Fruit fly (Drosophila melanogaster) whole organism, embryonic: ENCODE results near the gene CG6481.

Experiments
- CG10543 ChIP-seq: fragments of 200-800 bp; sonication (Bioruptor generic); optimal IDR thresholded peaks from 3 replicates; lab custom pipeline; 2017; ENCODE audit warnings: missing biosample characterization, mild to moderate bottlenecking, missing genetic modification characterization, moderate library complexity
- CG12104 ChIP-seq: fragments of 200-800 bp; sonication (Bioruptor generic); optimal IDR thresholded peaks from 3 replicates; lab custom pipeline; 2016; ENCODE audit warnings: missing biosample characterization, missing genetic modification characterization
- CG12155 ChIP-seq: fragments of 200-800 bp; sonication (Bioruptor generic); optimal IDR thresholded peaks from 3 replicates; lab custom pipeline; 2016; ENCODE audit warnings: missing biosample characterization, missing genetic modification characterization
- CG1233 ChIP-seq: fragments of 200-800 bp; sonication (Bioruptor generic); optimal IDR thresholded peaks from 4 replicates; lab custom pipeline; 2018; ENCODE audit warnings: missing biosample characterization, mild to moderate bottlenecking, missing genetic modification characterization
- CG15479 ChIP-seq: fragments of 200-800 bp; sonication (Bioruptor generic); optimal IDR thresholded peaks from 3 replicates; lab custom pipeline; 2019; ENCODE audit warnings: missing biosample characterization, mild to moderate bottlenecking, missing genetic modification characterization, moderate library complexity
- CG18262 ChIP-seq: fragments of 200-800 bp; optimal IDR thresholded peaks from 3 replicates; lab custom pipeline; 2019; ENCODE audit warnings: missing biosample characterization, mild to moderate bottlenecking, missing genetic modification characterization, moderate library complexity
- CG31365 ChIP-seq: fragments of 200-800 bp; sonication (Bioruptor generic); optimal IDR thresholded peaks from 2 replicates; lab custom pipeline; 2018; ENCODE audit warnings: missing biosample characterization, mild to moderate bottlenecking, missing genetic modification characterization
- CG31441 ChIP-seq: fragments of 200-800 bp; sonication (Bioruptor generic); IDR thresholded peaks from 2 replicates; pipeline ENCODE4 v1.3.6; 2022; ENCODE audit warnings: missing biosample characterization, missing genetic modification characterization
- CG3407 ChIP-seq: fragments of 200-800 bp; sonication (Bioruptor generic); optimal IDR thresholded peaks from 2 replicates; lab custom pipeline; 2018; ENCODE audit warnings: missing biosample characterization, mild to moderate bottlenecking, missing genetic modification characterization
- CG4424 ChIP-seq: fragments of 200-800 bp; sonication (Bioruptor generic); optimal IDR thresholded peaks from 3 replicates; lab custom pipeline; 2016; ENCODE audit warnings: missing biosample characterization, missing genetic modification characterization
- CG4820 ChIP-seq: fragments of 200-800 bp; sonication (Bioruptor generic); optimal IDR thresholded peaks from 3 replicates; lab custom pipeline; 2016; ENCODE audit warnings: missing biosample characterization, missing genetic modification characterization
- CG5180 ChIP-seq: fragments of 200-800 bp; sonication (Bioruptor generic); optimal IDR thresholded peaks from 3 replicates; lab custom pipeline; 2017; ENCODE audit warnings: missing biosample characterization, missing genetic modification characterization, mild to moderate bottlenecking, moderate library complexity, missing genetic modification reagents
- CG6175 ChIP-seq: fragments of 200-800 bp; sonication (Bioruptor generic); IDR thresholded peaks from 3 replicates; pipeline ENCODE4 v1.3.6; 2022; ENCODE audit warnings: missing biosample characterization, missing genetic modification characterization
- CG7372 ChIP-seq: fragments of 200-800 bp; sonication (Bioruptor generic); IDR thresholded peaks from 2 replicates; pipeline ENCODE4 v1.3.6; 2022; ENCODE audit warnings: missing biosample characterization, missing genetic modification characterization
- CG8388 ChIP-seq: fragments of 200-800 bp; sonication (Bioruptor generic); optimal IDR thresholded peaks from 2 replicates; lab custom pipeline; 2019; ENCODE audit warnings: missing biosample characterization, mild to moderate bottlenecking, missing genetic modification characterization, moderate library complexity
- CG8765 ChIP-seq: fragments of 200-800 bp; sonication (Bioruptor generic); IDR thresholded peaks from 2 replicates; pipeline ENCODE4 v1.3.6; 2022; ENCODE audit warnings: missing biosample characterization, missing genetic modification characterization
- Camta ChIP-seq: fragments of 200-800 bp; sonication (Bioruptor generic); optimal IDR thresholded peaks from 2 replicates; lab custom pipeline; 2016; ENCODE audit warnings: missing biosample characterization, missing genetic modification characterization
- CrebB ChIP-seq: fragments of 200-800 bp; sonication (Bioruptor generic); optimal IDR thresholded peaks from 3 replicates; lab custom pipeline; 2018; ENCODE audit warnings: missing biosample characterization, mild to moderate bottlenecking, missing genetic modification characterization
- Dbx ChIP-seq: fragments of 200-800 bp; sonication (Bioruptor generic); IDR thresholded peaks from 3 replicates; pipeline ENCODE4 v1.3.6; 2022; ENCODE audit warnings: missing biosample characterization, missing genetic modification characterization
- Gug ChIP-seq: fragments of 200-800 bp; sonication (Bioruptor generic); IDR thresholded peaks from 4 replicates; pipeline ENCODE4 v1.3.6; 2022; ENCODE audit warnings: missing biosample characterization, missing genetic modification characterization
- Hand ChIP-seq: fragments of 200-800 bp; sonication (Bioruptor generic); optimal IDR thresholded peaks from 2 replicates; lab custom pipeline; 2017; ENCODE audit warnings: mild to moderate bottlenecking, missing biosample characterization, missing genetic modification reagents, missing genetic modification characterization
- Hey ChIP-seq: fragments of 200-800 bp; sonication (Bioruptor generic); optimal IDR thresholded peaks from 3 replicates; lab custom pipeline; 2018; ENCODE audit warnings: missing biosample characterization, mild to moderate bottlenecking, missing genetic modification characterization
- HmgZ ChIP-seq: fragments of 200-800 bp; sonication (Bioruptor generic); optimal IDR thresholded peaks from 2 replicates; lab custom pipeline; 2018; ENCODE audit warnings: missing biosample characterization, mild to moderate bottlenecking, missing genetic modification characterization
- Hr78 ChIP-seq, 2 experiments: fragments of 200-800 bp in 1 of 2; fragments of >200 bp in 1 of 2; sonication (Bioruptor generic) in 1 of 2; optimal IDR thresholded peaks; 2 replicates each; lab custom pipeline; 2017 to 2019; ENCODE audit warnings: missing biosample characterization in 2 of 2, missing genetic modification characterization in 2 of 2, mild to moderate bottlenecking in 1 of 2, moderate library complexity in 1 of 2
- Hsf ChIP-seq: fragments of 200-800 bp; sonication (Bioruptor generic); optimal IDR thresholded peaks from 3 replicates; lab custom pipeline; 2016; ENCODE audit warnings: missing biosample characterization, missing genetic modification characterization
- Lhr ChIP-seq: fragments of 200-800 bp; sonication (Bioruptor generic); optimal IDR thresholded peaks from 3 replicates; lab custom pipeline; 2017; ENCODE audit warnings: mild to moderate bottlenecking, missing biosample characterization, missing genetic modification reagents, missing genetic modification characterization
- NFAT ChIP-seq: fragments of 200-800 bp; sonication (Bioruptor generic); IDR thresholded peaks from 2 replicates; pipeline ENCODE4 v1.3.6; 2022; ENCODE audit warnings: missing biosample characterization, missing genetic modification characterization
- Ptx1 ChIP-seq: fragments of 200-800 bp; sonication (Bioruptor generic); IDR thresholded peaks from 2 replicates; pipeline ENCODE4 v1.3.6; 2022; ENCODE audit warnings: missing biosample characterization, missing genetic modification characterization
- Sox102F ChIP-seq: fragments of 200-800 bp; sonication (Bioruptor generic); optimal IDR thresholded peaks from 2 replicates; lab custom pipeline; 2018; ENCODE audit warnings: missing biosample characterization, mild to moderate bottlenecking, missing genetic modification characterization, moderate library complexity
- Spps ChIP-seq: fragments of 200-800 bp; sonication (Bioruptor generic); optimal IDR thresholded peaks from 2 replicates; lab custom pipeline; 2018; ENCODE audit warnings: missing biosample characterization, mild to moderate bottlenecking, missing genetic modification characterization
- Sry-β ChIP-seq: fragments of 200-800 bp; sonication (Bioruptor generic); optimal IDR thresholded peaks from 2 replicates; lab custom pipeline; 2018; ENCODE audit warnings: missing biosample characterization, mild to moderate bottlenecking, missing genetic modification characterization, moderate library complexity
- az2 ChIP-seq: fragments of 200-800 bp; sonication (Bioruptor generic); optimal IDR thresholded peaks from 3 replicates; lab custom pipeline; 2016; ENCODE audit warnings: missing biosample characterization, missing genetic modification characterization
- chn ChIP-seq: fragments of 200-800 bp; sonication (Bioruptor generic); optimal IDR thresholded peaks from 2 replicates; lab custom pipeline; 2016; ENCODE audit warnings: missing biosample characterization, missing genetic modification characterization
- danr ChIP-seq: fragments of 200-800 bp; sonication (Bioruptor generic); IDR thresholded peaks from 2 replicates; pipeline ENCODE4 v1.3.6; 2022; ENCODE audit warnings: missing biosample characterization, missing genetic modification characterization
- fd96Cb ChIP-seq: fragments of 200-800 bp; sonication (Bioruptor generic); optimal IDR thresholded peaks from 2 replicates; lab custom pipeline; 2018; ENCODE audit warnings: missing biosample characterization, mild to moderate bottlenecking, missing genetic modification characterization, moderate library complexity
- ham ChIP-seq: fragments of 200-800 bp; sonication (Bioruptor generic); IDR thresholded peaks from 2 replicates; pipeline ENCODE4 v1.3.6; 2022; ENCODE audit warnings: missing biosample characterization, missing genetic modification characterization
- jumu ChIP-seq: fragments of 200-800 bp; sonication (Bioruptor generic); optimal IDR thresholded peaks from 3 replicates; lab custom pipeline; 2016; ENCODE audit warnings: missing biosample characterization, missing genetic modification characterization
- lola ChIP-seq, 3 experiments: fragments of >200 bp in 2 of 3; fragments of 200-800 bp in 1 of 3; sonication (Bioruptor generic) in 1 of 3; optimal IDR thresholded peaks; 2 replicates each; lab custom pipeline; 2017 to 2019; ENCODE audit warnings: missing biosample characterization in 3 of 3, missing genetic modification characterization in 3 of 3, mild to moderate bottlenecking in 1 of 3, moderate library complexity in 1 of 3
- mirr ChIP-seq: fragments of 200-800 bp; sonication (Bioruptor generic); optimal IDR thresholded peaks from 3 replicates; lab custom pipeline; 2018; ENCODE audit warnings: missing biosample characterization, mild to moderate bottlenecking, missing genetic modification characterization
- mld ChIP-seq: fragments of 200-800 bp; sonication (Bioruptor generic); IDR thresholded peaks from 3 replicates; pipeline ENCODE4 v1.3.6; 2022; ENCODE audit warnings: missing biosample characterization, missing genetic modification characterization; ENCODE audit not compliant: partially characterized antibody
- otp ChIP-seq: fragments of 200-800 bp; sonication (Bioruptor generic); IDR thresholded peaks from 3 replicates; pipeline ENCODE4, ENCODE4 v1.3.6; 2022; ENCODE audit warnings: missing biosample characterization, missing genetic modification characterization
- slbo ChIP-seq: fragments of 200-800 bp; sonication (Bioruptor generic); IDR thresholded peaks from 2 replicates; pipeline ENCODE4 v1.3.6; 2022; ENCODE audit warnings: missing biosample characterization, missing genetic modification characterization
- stc ChIP-seq: fragments of 200-800 bp; sonication (Bioruptor generic); IDR thresholded peaks from 2 replicates; pipeline ENCODE4 v1.3.6; 2022; ENCODE audit warnings: missing biosample characterization, missing genetic modification characterization
- tin ChIP-seq: fragments of 200-800 bp; sonication (Bioruptor generic); optimal IDR thresholded peaks from 3 replicates; lab custom pipeline; 2016; ENCODE audit warnings: missing biosample characterization, missing genetic modification characterization
- unpg ChIP-seq: fragments of 200-800 bp; sonication (Bioruptor generic); optimal IDR thresholded peaks from 3 replicates; lab custom pipeline; 2018; ENCODE audit warnings: missing biosample characterization, mild to moderate bottlenecking, missing genetic modification characterization, moderate library complexity
- vfl ChIP-seq: fragments of 200-800 bp; sonication (Bioruptor generic); optimal IDR thresholded peaks from 2 replicates; lab custom pipeline; 2016; ENCODE audit warnings: missing biosample characterization, missing genetic modification characterization
- wek ChIP-seq: fragments of 200-800 bp; sonication (Bioruptor generic); optimal IDR thresholded peaks from 3 replicates; lab custom pipeline; 2018; ENCODE audit warnings: missing biosample characterization, mild to moderate bottlenecking, missing genetic modification characterization, moderate library complexity

The CG6481 gene

dm6 chrX:18541915-18542314, 19.7 kb upstream of the CG6481 start (continued):
- TF ChIP-seq CG12155, result no peak
- peak; percentile 10 for TF ChIP-seq CG8388 (GFP tag; lab: Kevin White, UChicago)
- TF ChIP-seq unpg (GFP tag; lab: Kevin White, UChicago), result peak; percentile 33
- no peak for TF ChIP-seq Dbx (GFP tag; lab: Robert Waterston, UW)
- no peak for TF ChIP-seq Ptx1 (GFP tag; lab: Robert Waterston, UW)
- no peak for TF ChIP-seq Hsf
- TF ChIP-seq Camta (GFP tag; lab: Kevin White, UChicago), result no peak
- TF ChIP-seq CG18262 (tag; lab: Kevin White, UChicago), result peak; percentile 41
- no peak for TF ChIP-seq chn
- TF ChIP-seq Hey (tag; lab: Kevin White, UChicago), result no peak
- peak; percentile 3 for TF ChIP-seq CG4424
- no peak for TF ChIP-seq mirr (GFP tag; lab: Kevin White, UChicago)
- peak; percentile 10; the same call in 1 of the 2 replicates for TF ChIP-seq slbo
- TF ChIP-seq otp (GFP tag; lab: Robert Waterston, UW), result no peak
- TF ChIP-seq CG7372 (GFP tag; lab: Robert Waterston, UW), result no peak
- TF ChIP-seq danr (GFP tag; lab: Robert Waterston, UW), result no peak
- no peak for TF ChIP-seq CG12104 (GFP tag; lab: Kevin White, UChicago)
- peak in 1 of 3 experiments; percentile 17 for TF ChIP-seq lola (GFP tag; optimal IDR thresholded peaks at IDR 0.05; lab: Kevin White, UChicago)
- TF ChIP-seq mld, result no peak
- peak; percentile 30 for TF ChIP-seq fd96Cb
- TF ChIP-seq CG4820 (GFP tag; lab: Kevin White, UChicago), result peak; percentile 24
- no peak for TF ChIP-seq CG31365 (tag; lab: Kevin White, UChicago)
- no peak for TF ChIP-seq CG3407 (GFP tag; lab: Kevin White, UChicago)
- TF ChIP-seq ham (GFP tag; lab: Robert Waterston, UW), result no peak
- no peak for TF ChIP-seq Sry-β (GFP tag; lab: Kevin White, UChicago)
- TF ChIP-seq Lhr, result no peak
- no peak for TF ChIP-seq CG5180
- TF ChIP-seq CG6175 (GFP tag; lab: Robert Waterston, UW), result no peak
- TF ChIP-seq Hr78 (GFP tag; optimal IDR thresholded peaks at IDR 0.05; lab: Kevin White, UChicago), result no peak
- TF ChIP-seq tin (GFP tag; lab: Kevin White, UChicago), result peak; percentile 25
- peak; percentile 51 for TF ChIP-seq Sox102F
- no peak for TF ChIP-seq Gug (GFP tag; lab: Robert Waterston, UW)
- no peak for TF ChIP-seq jumu (GFP tag; lab: Kevin White, UChicago)
- no peak for TF ChIP-seq CG1233 (GFP tag; lab: Kevin White, UChicago)
- TF ChIP-seq vfl, result no peak
- no peak for TF ChIP-seq CrebB
- no peak for TF ChIP-seq wek
- TF ChIP-seq CG31441, result 0 out of 2 replicates have a peak, but pooled peaks have one; percentile 15
- TF ChIP-seq Hand (GFP tag; lab: Kevin White, UChicago), result no peak
- TF ChIP-seq Spps (tag; lab: Kevin White, UChicago), result no peak
- 0 out of 2 replicates have a peak, but pooled peaks have one; percentile 14 for TF ChIP-seq stc (GFP tag; lab: Robert Waterston, UW)
- TF ChIP-seq CG15479, result no peak
- peak; percentile 26 for TF ChIP-seq az2 (GFP tag; lab: Kevin White, UChicago)
- TF ChIP-seq CG8765, result peak; percentile 8; the same call in 1 of the 2 replicates
- no peak for TF ChIP-seq HmgZ (tag; lab: Kevin White, UChicago)
- TF ChIP-seq CG10543 (GFP tag; lab: Kevin White, UChicago), result no peak
- TF ChIP-seq NFAT (GFP tag; lab: Robert Waterston, UW), result no peak
